Fruit fly (Drosophila melanogaster): ENCODE data around the gene VhaM9.7-a.

VhaM9.7-a gene

dm6 chr3L:4229365-4229967 lies 33.0 kb upstream of the VhaM9.7-a start:
- TF ChIP-seq CG1832 (GFP tag; optimal IDR thresholded peaks at IDR 0.05), result no peak
- TF ChIP-seq mam (GFP tag; optimal IDR thresholded peaks at IDR 0.05), result no peak
- TF ChIP-seq HmgZ (tag; optimal IDR thresholded peaks at IDR 0.05), result no peak
- TF ChIP-seq CG3995 (GFP tag; optimal IDR thresholded peaks at IDR 0.05), result no peak
- no peak for TF ChIP-seq yki (optimal IDR thresholded peaks at IDR 0.05)
- no peak for TF ChIP-seq mirr (GFP tag; optimal IDR thresholded peaks at IDR 0.05)
- no peak for TF ChIP-seq hb (GFP tag; IDR thresholded peaks at IDR 0.05; ENCODE audit: partially characterized antibody)
- no peak for TF ChIP-seq CG11398 (GFP tag; optimal IDR thresholded peaks at IDR 0.05)
- no peak for TF ChIP-seq CG34224 (GFP tag; IDR thresholded peaks at IDR 0.05; ENCODE audit: partially characterized antibody)
- TF ChIP-seq Lpt (GFP tag; optimal IDR thresholded peaks at IDR 0.05), result no peak
- TF ChIP-seq CG17829 (tag; optimal IDR thresholded peaks at IDR 0.05), result no peak
- TF ChIP-seq ara (GFP tag; IDR thresholded peaks at IDR 0.05), result no peak
- TF ChIP-seq chif (GFP tag; optimal IDR thresholded peaks at IDR 0.05), result no peak
- TF ChIP-seq Sox102F (GFP tag; optimal IDR thresholded peaks at IDR 0.05), result peak; percentile 9
- no peak for TF ChIP-seq CG15073 (GFP tag; optimal IDR thresholded peaks at IDR 0.05)
- TF ChIP-seq lbe (GFP tag; optimal IDR thresholded peaks at IDR 0.05), result no peak
- no peak for TF ChIP-seq CG15479 (GFP tag; optimal IDR thresholded peaks at IDR 0.05)
- TF ChIP-seq wor (GFP tag; IDR thresholded peaks at IDR 0.05), result no peak
- no peak for TF ChIP-seq org-1 (GFP tag; optimal IDR thresholded peaks at IDR 0.05)
- no peak for TF ChIP-seq cas (GFP tag; IDR thresholded peaks at IDR 0.05)
- no peak for TF ChIP-seq BEAF-32 (GFP tag; optimal IDR thresholded peaks at IDR 0.05)
- no peak for TF ChIP-seq insv (GFP tag; optimal IDR thresholded peaks at IDR 0.05)
- TF ChIP-seq salm (tag; optimal IDR thresholded peaks at IDR 0.05), result no peak
- no peak for TF ChIP-seq klu (GFP tag; IDR thresholded peaks at IDR 0.05)
- no peak for TF ChIP-seq gcm2 (GFP tag; optimal IDR thresholded peaks at IDR 0.05)
- TF ChIP-seq ewg (GFP tag; optimal IDR thresholded peaks at IDR 0.05), result no peak
- TF ChIP-seq Meics (GFP tag; optimal IDR thresholded peaks at IDR 0.05), result no peak
- no peak for TF ChIP-seq CG5953 (GFP tag; IDR thresholded peaks at IDR 0.05)
- no peak for TF ChIP-seq ftz-f1 (GFP tag; optimal IDR thresholded peaks at IDR 0.05)
- no peak for TF ChIP-seq CG7928 (GFP tag; optimal IDR thresholded peaks at IDR 0.05)
- TF ChIP-seq CG18476 (GFP tag; optimal IDR thresholded peaks at IDR 0.05), result no peak
- TF ChIP-seq CG14667 (GFP tag; IDR thresholded peaks at IDR 0.05), result no peak
- TF ChIP-seq ab (GFP tag; optimal IDR thresholded peaks at IDR 0.05), result no peak
- no peak for TF ChIP-seq Hr3 (GFP tag; optimal IDR thresholded peaks at IDR 0.05)
- no peak for TF ChIP-seq ci (GFP tag; IDR thresholded peaks at IDR 0.05)
- no peak for TF ChIP-seq CG12236 (GFP tag; optimal IDR thresholded peaks at IDR 0.05)
- no peak for TF ChIP-seq Poxn (GFP tag; IDR thresholded peaks at IDR 0.05)
- peak; percentile 64 for TF ChIP-seq onecut (GFP tag; IDR thresholded peaks at IDR 0.05)
- no peak for TF ChIP-seq Camta (GFP tag; optimal IDR thresholded peaks at IDR 0.05)
- TF ChIP-seq Fer1 (GFP tag; optimal IDR thresholded peaks at IDR 0.05), result no peak
- TF ChIP-seq Mes4 (GFP tag; optimal IDR thresholded peaks at IDR 0.05), result no peak
- TF ChIP-seq gt (GFP tag; IDR thresholded peaks at IDR 0.05), result no peak
- TF ChIP-seq crol (GFP tag; IDR thresholded peaks at IDR 0.05), result no peak
- TF ChIP-seq seq (GFP tag; IDR thresholded peaks at IDR 0.05), result no peak
- TF ChIP-seq trh (GFP tag; optimal IDR thresholded peaks at IDR 0.05), result no peak
- no peak for TF ChIP-seq Atf-2 (GFP tag; optimal IDR thresholded peaks at IDR 0.05)
- TF ChIP-seq cad (GFP tag; optimal IDR thresholded peaks at IDR 0.05), result peak; percentile 7
- no peak for TF ChIP-seq tgo (GFP tag; IDR thresholded peaks at IDR 0.05)
- no peak for TF ChIP-seq CG10274 (GFP tag; optimal IDR thresholded peaks at IDR 0.05)
- peak; percentile 55 for TF ChIP-seq pros (GFP tag; optimal IDR thresholded peaks at IDR 0.05)
- TF ChIP-seq Pdp1 (GFP tag; optimal IDR thresholded peaks at IDR 0.05), result peak in 1 of 2 experiments; percentile 13
- TF ChIP-seq sens-2 (GFP tag; IDR thresholded peaks at IDR 0.05), result no peak
- TF ChIP-seq CG6689 (GFP tag; IDR thresholded peaks at IDR 0.05), result no peak
